Worm (Caenorhabditis elegans): ENCODE results near the gene shc-3.

DNA sequence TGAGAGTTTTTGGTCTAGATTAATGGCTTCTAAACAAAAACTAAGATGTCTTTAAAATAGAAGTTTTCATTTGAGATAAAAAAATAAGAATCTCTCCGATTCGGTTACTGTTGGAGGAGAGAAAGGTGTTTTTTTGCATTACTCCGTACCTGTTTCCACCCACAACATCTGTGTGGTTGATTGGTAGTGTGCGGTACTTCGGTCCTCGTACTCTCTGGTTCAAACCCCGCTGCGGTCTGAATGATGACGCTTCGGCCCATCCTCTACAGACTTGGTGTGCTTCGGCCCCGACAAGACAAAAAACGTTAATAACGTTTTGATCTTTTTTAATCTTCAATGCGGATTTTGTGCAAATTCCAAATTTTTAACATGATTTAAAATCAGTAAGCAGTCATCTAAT lies 19.8 kb upstream of the shc-3 start:
- no peak for TF ChIP-seq ama-1 (optimal IDR thresholded peaks at IDR 0.05)
- no peak for TF ChIP-seq aly-1 (tag; optimal IDR thresholded peaks at IDR 0.05)
- no peak for TF ChIP-seq hmg-4 (GFP tag; optimal IDR thresholded peaks at IDR 0.05)
- no peak for TF ChIP-seq F13C5.2 (tag; optimal IDR thresholded peaks at IDR 0.05)
- TF ChIP-seq sea-1 (GFP tag; conservative IDR thresholded peaks at IDR 0.05): no peak
- no peak for TF ChIP-seq tbx-37 (GFP tag; conservative IDR thresholded peaks at IDR 0.05)
